Fruit fly (Drosophila melanogaster): Measurements from ENCODE around the gene msk.

msk gene

dm6 chr3L:8080790-8081189 lies 35.2 kb upstream of the msk start:
- TF ChIP-seq CG17359 (tag; optimal IDR thresholded peaks at IDR 0.05) = no peak
- no peak for TF ChIP-seq CG31441 (GFP tag; IDR thresholded peaks at IDR 0.05)
- no peak for TF ChIP-seq rib (GFP tag; IDR thresholded peaks at IDR 0.05)
- TF ChIP-seq ftz-f1 (GFP tag; optimal IDR thresholded peaks at IDR 0.05) = no peak
- no peak for TF ChIP-seq pb (GFP tag; optimal IDR thresholded peaks at IDR 0.05)
- no peak for TF ChIP-seq CG32772 (GFP tag; IDR thresholded peaks at IDR 0.05)
- no peak for TF ChIP-seq luna (GFP tag; optimal IDR thresholded peaks at IDR 0.05)
- TF ChIP-seq abd-A (tag; optimal IDR thresholded peaks at IDR 0.05) = peak; percentile 15
- TF ChIP-seq CG7963 (GFP tag; IDR thresholded peaks at IDR 0.05; ENCODE audit: partially characterized antibody) = no peak
- TF ChIP-seq HmgD (GFP tag; optimal IDR thresholded peaks at IDR 0.05) = no peak
- no peak for TF ChIP-seq ERR (GFP tag; optimal IDR thresholded peaks at IDR 0.05)
- peak in 1 of 2 experiments; percentile 13 for TF ChIP-seq Pdp1 (GFP tag; optimal IDR thresholded peaks at IDR 0.05)
- TF ChIP-seq CG12769 (tag; optimal IDR thresholded peaks at IDR 0.05) = peak; percentile 74
- TF ChIP-seq CG2199 (GFP tag; IDR thresholded peaks at IDR 0.05) = peak; percentile 88; the same call in 2 of the 3 replicates
- TF ChIP-seq CG1024 (GFP tag; IDR thresholded peaks at IDR 0.05) = peak; percentile 8; the same call in 1 of the 2 replicates
- TF ChIP-seq h (optimal IDR thresholded peaks at IDR 0.05) = no peak
- TF ChIP-seq CG15011 (GFP tag; optimal IDR thresholded peaks at IDR 0.05) = no peak
- peak; percentile 53 for TF ChIP-seq CG10209 (GFP tag; optimal IDR thresholded peaks at IDR 0.05)
- TF ChIP-seq C15 (GFP tag; IDR thresholded peaks at IDR 0.05) = no peak
- TF ChIP-seq CG10543 (GFP tag; optimal IDR thresholded peaks at IDR 0.05) = peak; percentile 31
- no peak for TF ChIP-seq nom (GFP tag; optimal IDR thresholded peaks at IDR 0.05)
- TF ChIP-seq Xbp1 (GFP tag; optimal IDR thresholded peaks at IDR 0.05) = no peak
- TF ChIP-seq shn (GFP tag; optimal IDR thresholded peaks at IDR 0.05) = no peak
- no peak for TF ChIP-seq psq (GFP tag; optimal IDR thresholded peaks at IDR 0.05)
- TF ChIP-seq CG14050 (GFP tag; IDR thresholded peaks at IDR 0.05) = no peak
- TF ChIP-seq disco-r (GFP tag; optimal IDR thresholded peaks at IDR 0.05) = no peak
- TF ChIP-seq gt (GFP tag; IDR thresholded peaks at IDR 0.05) = no peak
- TF ChIP-seq CG6175 (GFP tag; IDR thresholded peaks at IDR 0.05) = peak; percentile 51; the same call in 1 of the 3 replicates
- TF ChIP-seq Gug (GFP tag; IDR thresholded peaks at IDR 0.05) = no peak
- no peak for TF ChIP-seq lab (GFP tag; optimal IDR thresholded peaks at IDR 0.05)
- TF ChIP-seq Abd-B (GFP tag; optimal IDR thresholded peaks at IDR 0.05) = no peak
- TF ChIP-seq CG17568 (GFP tag; optimal IDR thresholded peaks at IDR 0.05) = no peak
- no peak for TF ChIP-seq seq (GFP tag; IDR thresholded peaks at IDR 0.05)
- TF ChIP-seq Hr39 (optimal IDR thresholded peaks at IDR 0.05) = no peak
- peak; percentile 22 for TF ChIP-seq CG3163 (GFP tag; optimal IDR thresholded peaks at IDR 0.05)
- TF ChIP-seq CG15073 (GFP tag; optimal IDR thresholded peaks at IDR 0.05) = no peak
- TF ChIP-seq Nf-YC (tag; optimal IDR thresholded peaks at IDR 0.05) = no peak
- TF ChIP-seq CG10565 (GFP tag; optimal IDR thresholded peaks at IDR 0.05) = no peak
- no peak for TF ChIP-seq CG31388 (GFP tag; optimal IDR thresholded peaks at IDR 0.05)
- TF ChIP-seq CG31365 (tag; optimal IDR thresholded peaks at IDR 0.05) = no peak

- TF ChIP-seq bbx (GFP tag; IDR thresholded peaks at IDR 0.05; ENCODE audit: partially characterized antibody) (peak; percentile 47; the same call in 1 of the 2 replicates), Xrp1 (GFP tag; IDR thresholded peaks at IDR 0.05) (peak; percentile 31; the same call in 1 of the 2 replicates), nau (GFP tag; optimal IDR thresholded peaks at IDR 0.05) (peak; percentile 69), CG30403 (GFP tag; optimal IDR thresholded peaks at IDR 0.05) (peak; percentile 13), CG11723 (GFP tag; optimal IDR thresholded peaks at IDR 0.05) (peak; percentile 19), ssp (GFP tag; IDR thresholded peaks at IDR 0.05) (no peak), scrt (GFP tag; optimal IDR thresholded peaks at IDR 0.05) (peak; percentile 98), wek (GFP tag; optimal IDR thresholded peaks at IDR 0.05) (peak; percentile 53), h (optimal IDR thresholded peaks at IDR 0.05) (no peak), abd-A (tag; optimal IDR thresholded peaks at IDR 0.05) (peak; percentile 54), rib (GFP tag; IDR thresholded peaks at IDR 0.05) (peak; percentile 31; the same call in 1 of the 2 replicates), CG7556 (GFP tag; optimal IDR thresholded peaks at IDR 0.05) (peak; percentile 7), CG10431 (GFP tag; optimal IDR thresholded peaks at IDR 0.05) (peak; percentile 24), luna (GFP tag; optimal IDR thresholded peaks at IDR 0.05) (peak; percentile 30), CG31365 (tag; optimal IDR thresholded peaks at IDR 0.05) (peak; percentile 64), CG12769 (tag; optimal IDR thresholded peaks at IDR 0.05) (peak; percentile 62), chinmo (GFP tag; IDR thresholded peaks at IDR 0.05; ENCODE audit: partially characterized antibody) (peak; percentile 77; the same call in 2 of the 4 replicates), CG13296 (GFP tag; optimal IDR thresholded peaks at IDR 0.05) (peak; percentile 64), sens (GFP tag) (peak; percentile 83)
Observed at dm6 chr3L:8081822-8082221, 34.2 kb upstream of the msk start.

All from whole organism, embryonic.